Fruit fly (Drosophila melanogaster): ENCODE results near the gene Blos4.

Gene Blos4

DNA sequence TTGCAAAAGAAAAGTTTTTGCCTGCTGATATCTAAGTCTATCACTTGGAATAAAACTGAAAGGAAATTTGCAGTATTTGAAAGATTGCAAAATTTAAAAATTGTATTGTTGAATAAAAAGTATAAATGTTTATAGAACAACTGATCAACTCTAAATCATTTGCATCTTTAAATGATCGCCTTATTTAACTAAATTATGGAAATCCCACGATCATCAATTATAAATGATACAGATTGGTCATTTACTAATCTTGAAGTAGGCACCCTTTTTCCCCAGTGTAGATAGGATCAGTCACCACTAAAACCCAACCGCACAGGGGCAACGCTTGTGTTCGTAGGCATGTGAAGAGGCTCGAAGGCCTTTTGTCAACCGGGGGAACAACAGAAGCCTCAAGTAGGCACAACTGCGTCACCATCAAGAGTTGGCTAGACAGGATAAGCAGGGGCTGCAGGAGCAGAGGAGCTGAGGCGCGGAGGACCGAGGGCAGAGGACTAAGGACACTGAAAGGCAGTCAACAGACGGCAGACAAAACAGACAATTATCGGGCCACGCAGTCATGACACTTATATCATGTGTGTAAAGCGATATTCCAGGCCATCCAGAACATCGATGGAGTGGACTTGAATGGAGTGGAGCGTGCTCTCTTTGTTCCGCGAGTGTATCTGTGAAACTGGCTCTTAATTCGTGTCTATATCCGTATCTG is 30.9 kb upstream of the Blos4 start:
- TF ChIP-seq Ets98B (GFP tag; IDR thresholded peaks at IDR 0.05) (no peak), CG8301 (tag; optimal IDR thresholded peaks at IDR 0.05) (peak; percentile 4), rn (GFP tag; IDR thresholded peaks at IDR 0.05) (no peak), CG4496 (GFP tag; IDR thresholded peaks at IDR 0.05) (0 out of 3 replicates have a peak, but pooled peaks have one; percentile 11), CG8159 (tag; optimal IDR thresholded peaks at IDR 0.05) (peak; percentile 68), fd96Ca (GFP tag; IDR thresholded peaks at IDR 0.05) (no peak), EcR (GFP tag; optimal IDR thresholded peaks at IDR 0.05) (peak; percentile 52), CG13204 (GFP tag; optimal IDR thresholded peaks at IDR 0.05) (no peak), CG9948 (tag; optimal IDR thresholded peaks at IDR 0.05) (peak; percentile 51), CG15710 (tag; optimal IDR thresholded peaks at IDR 0.05) (peak; percentile 68), CG10348 (GFP tag; IDR thresholded peaks at IDR 0.05) (no peak), CG14655 (GFP tag; optimal IDR thresholded peaks at IDR 0.05) (peak; percentile 49), gl (tag; optimal IDR thresholded peaks at IDR 0.05) (no peak), CG32121 (GFP tag; IDR thresholded peaks at IDR 0.05) (no peak), CG12605 (GFP tag; IDR thresholded peaks at IDR 0.05) (no peak), CG34367 (tag; optimal IDR thresholded peaks at IDR 0.05) (peak; percentile 40), D1 (tag; optimal IDR thresholded peaks at IDR 0.05) (peak; percentile 40), Pif1B (GFP tag; optimal IDR thresholded peaks at IDR 0.05) (peak; percentile 17), Snoo (tag; optimal IDR thresholded peaks at IDR 0.05) (no peak), Pif1A (GFP tag; optimal IDR thresholded peaks at IDR 0.05) (peak; percentile 38), CG17806 (tag; optimal IDR thresholded peaks at IDR 0.05) (peak; percentile 59)

DNA sequence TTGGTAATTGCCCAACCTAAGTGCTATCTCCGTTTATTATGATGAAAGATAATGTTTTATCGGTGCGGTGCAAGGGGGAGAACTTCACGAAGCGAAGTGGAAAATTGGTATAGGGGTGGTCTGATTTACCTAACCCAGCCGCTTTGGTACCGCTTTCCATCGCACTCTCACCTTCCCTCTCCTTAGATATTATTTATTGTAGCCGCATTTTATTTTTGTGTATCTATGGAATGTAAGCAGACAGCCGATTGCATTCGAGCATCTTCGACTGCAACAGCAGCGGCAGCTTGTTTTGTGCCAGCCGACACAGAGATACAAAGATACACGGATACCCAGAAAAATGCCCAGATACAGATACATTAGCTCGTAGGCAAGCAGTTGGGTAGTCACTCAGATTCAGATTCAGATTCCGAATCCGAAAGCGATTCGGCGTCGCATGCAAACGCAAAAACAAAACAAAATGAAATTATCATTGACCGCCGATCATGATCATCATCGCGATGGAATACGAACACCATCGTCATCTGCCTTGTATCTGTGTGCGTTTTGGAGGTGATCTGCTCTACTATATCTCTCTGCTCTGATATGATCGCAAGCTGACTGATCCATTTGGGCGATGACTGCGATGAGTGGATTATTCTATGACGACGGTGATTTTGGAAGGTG is 30.0 kb upstream of the Blos4 start:
- TF ChIP-seq CG32121 (GFP tag; IDR thresholded peaks at IDR 0.05): 0 out of 2 replicates have a peak, but pooled peaks have one; percentile 29
- TF ChIP-seq Snoo (tag; optimal IDR thresholded peaks at IDR 0.05): no peak
- TF ChIP-seq CG9948 (tag; optimal IDR thresholded peaks at IDR 0.05): no peak

dm6 chr3L:10849620-10850302 is 29.1 kb upstream of the Blos4 start:
- no peak for TF ChIP-seq CG14655 (GFP tag; optimal IDR thresholded peaks at IDR 0.05)
- no peak for TF ChIP-seq CG8301 (tag; optimal IDR thresholded peaks at IDR 0.05)
- peak; percentile 48; the same call in 1 of the 2 replicates for TF ChIP-seq CG32121 (GFP tag; IDR thresholded peaks at IDR 0.05)
- peak; percentile 32 for TF ChIP-seq CG17806 (tag; optimal IDR thresholded peaks at IDR 0.05)
- peak; percentile 40 for TF ChIP-seq EcR (GFP tag; optimal IDR thresholded peaks at IDR 0.05)
- TF ChIP-seq CG4496 (GFP tag; IDR thresholded peaks at IDR 0.05): 0 out of 3 replicates have a peak, but pooled peaks have one; percentile 7
- no peak for TF ChIP-seq CG34367 (tag; optimal IDR thresholded peaks at IDR 0.05)
- no peak for TF ChIP-seq rn (GFP tag; IDR thresholded peaks at IDR 0.05)
- peak; percentile 19; the same call in 1 of the 3 replicates for TF ChIP-seq fd96Ca (GFP tag; IDR thresholded peaks at IDR 0.05)
- no peak for TF ChIP-seq CG10348 (GFP tag; IDR thresholded peaks at IDR 0.05)
- no peak for TF ChIP-seq gl (tag; optimal IDR thresholded peaks at IDR 0.05)
- TF ChIP-seq CG12605 (GFP tag; IDR thresholded peaks at IDR 0.05): no peak
- TF ChIP-seq Snoo (tag; optimal IDR thresholded peaks at IDR 0.05): no peak
- no peak for TF ChIP-seq Pif1B (GFP tag; optimal IDR thresholded peaks at IDR 0.05)
- no peak for TF ChIP-seq Ets98B (GFP tag; IDR thresholded peaks at IDR 0.05)
- TF ChIP-seq CG8159 (tag; optimal IDR thresholded peaks at IDR 0.05): no peak
- no peak for TF ChIP-seq CG9948 (tag; optimal IDR thresholded peaks at IDR 0.05)
- no peak for TF ChIP-seq CG15710 (tag; optimal IDR thresholded peaks at IDR 0.05)
- TF ChIP-seq D1 (tag; optimal IDR thresholded peaks at IDR 0.05): no peak

- TF ChIP-seq CG8159 (tag; optimal IDR thresholded peaks at IDR 0.05) (no peak), fd96Ca (GFP tag; IDR thresholded peaks at IDR 0.05) (0 out of 3 replicates have a peak, but pooled peaks have one; percentile 21), Pif1A (GFP tag; optimal IDR thresholded peaks at IDR 0.05) (no peak), CG13204 (GFP tag; optimal IDR thresholded peaks at IDR 0.05) (peak; percentile 14), EcR (GFP tag; optimal IDR thresholded peaks at IDR 0.05) (peak; percentile 91), CG9948 (tag; optimal IDR thresholded peaks at IDR 0.05) (no peak), CG15710 (tag; optimal IDR thresholded peaks at IDR 0.05) (no peak), gl (tag; optimal IDR thresholded peaks at IDR 0.05) (peak; percentile 23)
Measured at dm6 chr3L:10851107-10851762, 27.6 kb upstream of the Blos4 start.

dm6 chr3L:10851853-10852346 is 27.0 kb upstream of the Blos4 start:
- no peak for TF ChIP-seq Pif1B (GFP tag; optimal IDR thresholded peaks at IDR 0.05)
- peak; percentile 91 for TF ChIP-seq D1 (tag; optimal IDR thresholded peaks at IDR 0.05)
- TF ChIP-seq CG4496 (GFP tag; IDR thresholded peaks at IDR 0.05): peak; percentile 8; the same call in 2 of the 3 replicates
- TF ChIP-seq CG9948 (tag; optimal IDR thresholded peaks at IDR 0.05): peak; percentile 87
- TF ChIP-seq Ets98B (GFP tag; IDR thresholded peaks at IDR 0.05): no peak
- TF ChIP-seq rn (GFP tag; IDR thresholded peaks at IDR 0.05): no peak
- no peak for TF ChIP-seq CG10348 (GFP tag; IDR thresholded peaks at IDR 0.05)
- peak; percentile 76 for TF ChIP-seq CG14655 (GFP tag; optimal IDR thresholded peaks at IDR 0.05)
- TF ChIP-seq gl (tag; optimal IDR thresholded peaks at IDR 0.05): no peak
- TF ChIP-seq CG8301 (tag; optimal IDR thresholded peaks at IDR 0.05): peak; percentile 54
- TF ChIP-seq CG8159 (tag; optimal IDR thresholded peaks at IDR 0.05): peak; percentile 89
- peak; percentile 72 for TF ChIP-seq CG17806 (tag; optimal IDR thresholded peaks at IDR 0.05)
- no peak for TF ChIP-seq CG13204 (GFP tag; optimal IDR thresholded peaks at IDR 0.05)
- peak; percentile 63 for TF ChIP-seq CG34367 (tag; optimal IDR thresholded peaks at IDR 0.05)
- peak; percentile 73 for TF ChIP-seq Snoo (tag; optimal IDR thresholded peaks at IDR 0.05)
- TF ChIP-seq CG12605 (GFP tag; IDR thresholded peaks at IDR 0.05): no peak
- TF ChIP-seq fd96Ca (GFP tag; IDR thresholded peaks at IDR 0.05): no peak
- peak; percentile 72 for TF ChIP-seq CG15710 (tag; optimal IDR thresholded peaks at IDR 0.05)
- TF ChIP-seq Pif1A (GFP tag; optimal IDR thresholded peaks at IDR 0.05): peak; percentile 16
- no peak for TF ChIP-seq CG32121 (GFP tag; IDR thresholded peaks at IDR 0.05)
- no peak for TF ChIP-seq EcR (GFP tag; optimal IDR thresholded peaks at IDR 0.05)

Data from whole organism, pupa.